Fruit fly (Drosophila melanogaster) S2 (cell line): Measurements from ENCODE around the gene CG33061.

Experiments
- CG8478 ChIP-seq: fragments of >200 bp; optimal IDR thresholded peaks from 2 replicates; lab custom pipeline; 2018
- CTCF ChIP-seq, 2 experiments: fragments of >200 bp; optimal IDR thresholded peaks; 2 replicates each; lab custom pipeline; 2018

The CG33061 gene

DNA sequence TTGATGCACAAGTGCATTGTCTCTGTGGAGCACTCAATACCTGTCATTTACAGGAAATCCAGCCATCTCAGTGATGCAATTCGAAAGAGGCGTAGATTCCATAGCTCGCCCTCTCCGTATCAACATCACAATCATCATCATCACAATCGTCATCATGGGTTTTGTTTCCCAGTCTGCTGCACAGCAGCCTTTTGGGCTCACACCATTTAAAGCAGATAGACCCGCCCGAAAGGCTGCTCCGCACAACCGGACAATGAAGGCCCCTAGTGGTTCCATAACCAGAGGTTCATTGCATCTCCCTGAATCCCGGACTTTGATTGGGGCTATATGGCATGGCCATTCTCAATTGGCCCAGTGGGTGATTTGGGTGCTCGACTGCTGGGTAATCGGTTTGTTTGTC lies 5.3 kb downstream of the CG33061 start:
- TF ChIP-seq CG8478 (lab: Kevin White, UChicago) (no peak), CTCF (optimal IDR thresholded peaks at IDR 0.05; lab: Kevin White, UChicago) (no peak)

DNA sequence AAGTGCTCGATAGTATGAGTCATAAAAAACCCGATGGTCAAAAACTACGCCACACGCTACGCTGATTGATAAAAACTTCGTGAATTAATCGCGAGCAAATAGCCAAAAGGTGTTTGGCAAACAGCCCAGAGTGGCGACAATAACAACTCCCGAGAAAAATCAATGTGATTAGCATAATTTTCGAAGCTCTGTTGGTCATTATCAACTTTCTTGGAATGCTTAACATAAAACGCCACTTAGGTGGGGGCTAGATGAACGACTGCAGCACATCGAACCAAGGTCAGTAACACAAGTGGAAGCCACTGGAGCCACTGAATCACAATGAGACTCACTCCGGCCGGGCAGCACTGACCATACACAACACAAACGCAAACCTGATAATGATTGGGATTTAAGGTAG lies 8.1 kb downstream of the CG33061 start:
- TF ChIP-seq CG8478 (lab: Kevin White, UChicago) (no peak), CTCF (optimal IDR thresholded peaks at IDR 0.05; lab: Kevin White, UChicago) (no peak)

DNA sequence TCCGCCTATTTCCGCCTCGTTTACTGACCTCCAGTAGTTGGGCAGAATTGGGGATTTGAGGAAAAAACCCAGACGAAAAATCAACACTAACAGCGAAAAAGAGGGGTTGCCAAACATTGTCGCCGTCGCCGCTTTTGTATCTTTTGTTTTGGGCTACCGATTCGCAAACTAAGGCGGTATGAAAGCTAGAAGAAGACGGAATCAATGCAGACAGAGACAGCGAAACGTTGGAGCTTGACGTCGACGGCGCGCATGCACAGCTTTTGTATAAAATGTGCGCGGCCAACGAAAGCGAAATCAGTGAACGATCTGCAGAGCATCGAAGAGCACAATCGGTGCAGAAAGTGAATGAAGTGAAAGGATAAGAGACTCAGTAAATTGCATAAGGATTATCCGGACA lies 9.1 kb downstream of the CG33061 start, which contains the start of gene CG4998:
CG4998 (plus strand) TSS at position 301 of the 400 bp plus-strand sequence.
- no peak for TF ChIP-seq CTCF (optimal IDR thresholded peaks at IDR 0.05; lab: Kevin White, UChicago)
- no peak for TF ChIP-seq CG8478 (lab: Kevin White, UChicago)

DNA sequence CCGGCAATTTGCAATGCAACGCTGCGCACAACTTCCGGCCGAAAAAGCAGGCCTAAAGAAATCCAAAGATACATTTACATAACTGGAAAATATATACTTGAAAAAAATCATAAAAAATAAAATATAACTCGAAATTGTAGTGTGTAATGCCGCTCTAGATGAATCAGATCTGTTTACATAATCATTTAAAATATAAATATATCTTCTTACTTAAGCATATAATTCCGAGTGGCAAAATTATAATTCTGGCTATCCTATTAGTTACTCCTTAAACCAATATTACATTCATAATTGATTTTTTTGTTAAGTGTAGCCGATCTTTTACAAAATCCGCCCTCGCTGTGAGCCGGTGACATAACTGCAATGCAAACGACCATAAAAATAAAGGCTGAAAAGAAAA lies 9.9 kb downstream of the CG33061 start:
- TF ChIP-seq CTCF (optimal IDR thresholded peaks at IDR 0.05; lab: Kevin White, UChicago) (no peak), CG8478 (lab: Kevin White, UChicago) (no peak)

DNA sequence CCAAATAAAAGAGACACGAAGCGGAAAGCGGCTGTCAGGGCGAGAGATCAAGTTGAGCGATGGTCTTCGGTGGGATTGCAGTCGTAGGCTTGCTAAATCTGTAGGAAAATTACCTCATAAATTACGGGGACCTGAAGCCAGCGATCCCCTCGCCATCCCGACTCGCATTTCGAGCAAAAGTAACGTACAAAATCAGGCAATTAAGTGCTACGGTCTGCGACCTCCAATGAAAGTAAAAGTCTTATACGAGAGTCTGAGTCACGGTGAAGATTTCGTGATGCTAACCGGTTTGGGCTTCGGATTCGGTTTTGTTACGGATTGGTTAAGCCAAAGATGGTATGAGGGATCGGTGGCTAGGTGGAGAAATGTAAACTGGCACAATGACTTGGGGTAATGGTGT lies 10.3 kb downstream of the CG33061 start:
- TF ChIP-seq CTCF (optimal IDR thresholded peaks at IDR 0.05; lab: Kevin White, UChicago) (no peak), CG8478 (lab: Kevin White, UChicago) (no peak)

DNA sequence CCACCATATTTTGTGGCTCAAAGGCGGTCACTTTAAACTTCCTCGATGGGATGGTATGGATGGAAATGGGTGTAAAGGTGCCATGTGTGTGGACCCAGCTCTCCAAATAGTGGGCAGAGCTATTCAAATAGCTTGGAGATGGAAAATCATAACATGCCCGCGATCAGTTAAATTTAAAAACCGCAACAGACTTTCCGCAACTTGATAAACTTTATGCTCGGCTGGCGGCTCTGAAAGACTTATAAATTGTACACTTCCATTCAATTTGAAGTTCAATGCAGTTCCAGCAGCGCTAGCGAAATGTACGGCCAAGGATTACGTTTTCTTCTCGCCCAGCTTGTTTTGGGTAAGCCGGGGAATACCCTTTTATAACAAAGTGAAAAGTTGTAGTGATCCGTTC lies 16.4 kb downstream of the CG33061 start, which contains the start of gene CG33257:
CG33257 (plus strand) TSS at position 301 of the 400 bp plus-strand sequence.
- TF ChIP-seq CTCF (optimal IDR thresholded peaks at IDR 0.05; lab: Kevin White, UChicago): no peak
- TF ChIP-seq CG8478 (lab: Kevin White, UChicago): no peak

DNA sequence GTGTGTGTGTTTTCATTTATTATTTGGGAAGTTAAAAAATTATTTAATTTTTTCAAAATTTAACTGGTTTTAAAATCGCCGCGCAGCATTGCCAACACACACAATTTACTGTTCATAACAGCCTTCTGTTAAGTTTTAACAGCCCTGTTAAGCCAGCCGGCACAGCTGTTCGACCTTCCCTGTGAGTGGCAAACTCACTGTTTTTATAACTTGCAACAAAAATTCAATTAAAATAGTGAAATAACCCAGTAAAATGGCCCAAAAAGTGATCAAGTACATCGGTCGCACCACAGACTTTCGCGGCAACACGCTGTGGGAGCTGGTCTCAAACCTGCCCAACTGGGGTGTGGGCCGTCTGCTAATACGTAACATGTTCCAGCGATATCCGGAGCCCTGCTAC lies 18.3 kb downstream of the CG33061 start, which contains the start of gene mRpS34:
mRpS34 (plus strand) TSS at position 161 of the 400 bp plus-strand sequence.
- TF ChIP-seq CTCF (optimal IDR thresholded peaks at IDR 0.05; lab: Kevin White, UChicago) (no peak), CG8478 (lab: Kevin White, UChicago) (no peak)

DNA sequence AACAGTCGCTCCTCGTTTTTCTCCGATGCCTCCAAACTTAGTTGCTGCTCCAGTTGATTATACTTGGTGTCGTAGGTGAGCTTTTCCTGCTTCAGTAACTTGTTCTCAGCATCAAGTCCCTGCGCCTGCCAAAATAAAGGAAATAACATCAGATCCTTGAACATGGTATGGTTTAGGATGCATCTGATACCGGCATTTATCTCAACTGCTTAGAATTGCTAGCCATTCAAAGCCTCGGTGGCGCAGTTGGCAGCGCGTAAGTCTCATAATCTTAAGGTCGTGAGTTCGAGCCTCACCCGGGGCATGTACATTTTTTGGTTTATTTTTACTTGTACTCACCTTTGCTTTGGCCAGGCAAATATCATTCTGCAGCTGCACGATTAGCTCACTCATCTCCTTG lies 20.1 kb downstream of the CG33061 start:
- TF ChIP-seq CG8478 (lab: Kevin White, UChicago): no peak
- TF ChIP-seq CTCF (optimal IDR thresholded peaks at IDR 0.05; lab: Kevin White, UChicago): no peak

DNA sequence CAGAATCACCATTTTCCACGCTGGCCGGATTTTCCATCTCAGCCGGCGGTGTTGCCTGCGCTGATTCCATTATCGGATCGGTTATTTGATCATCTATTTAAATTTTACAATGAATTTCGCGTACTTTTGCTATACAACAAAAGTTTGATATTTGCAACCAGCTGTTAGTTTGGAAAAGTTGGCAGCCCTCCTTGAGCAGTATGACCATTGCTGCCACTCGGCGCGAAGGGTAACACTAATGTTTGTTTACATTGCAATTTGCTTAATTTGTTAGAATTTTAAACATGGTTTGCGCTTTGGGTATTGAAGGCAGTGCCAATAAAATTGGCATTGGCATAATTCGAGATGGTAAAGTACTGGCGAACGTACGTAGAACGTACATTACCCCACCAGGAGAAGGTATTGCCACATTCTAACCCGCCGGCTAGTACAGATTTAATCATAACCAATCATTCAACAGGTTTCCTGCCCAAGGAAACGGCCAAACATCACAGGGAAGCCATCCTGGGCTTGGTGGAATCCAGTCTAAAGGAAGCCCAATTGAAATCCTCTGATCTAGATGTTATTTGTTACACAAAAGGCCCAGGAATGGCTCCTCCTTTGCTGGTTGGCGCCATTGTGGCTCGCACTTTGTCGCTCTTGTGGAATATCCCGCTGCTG lies 22.3 kb downstream of the CG33061 start, which contains the start of the genes Golgin104 and Tcs3:
Golgin104 (minus strand) TSS at position 182 of the 660 bp plus-strand sequence.
Tcs3 (plus strand) TSS at position 222 of the 660 bp plus-strand sequence.
- TF ChIP-seq CTCF (optimal IDR thresholded peaks at IDR 0.05; lab: Kevin White, UChicago) (no peak), CG8478 (lab: Kevin White, UChicago) (no peak)

DNA sequence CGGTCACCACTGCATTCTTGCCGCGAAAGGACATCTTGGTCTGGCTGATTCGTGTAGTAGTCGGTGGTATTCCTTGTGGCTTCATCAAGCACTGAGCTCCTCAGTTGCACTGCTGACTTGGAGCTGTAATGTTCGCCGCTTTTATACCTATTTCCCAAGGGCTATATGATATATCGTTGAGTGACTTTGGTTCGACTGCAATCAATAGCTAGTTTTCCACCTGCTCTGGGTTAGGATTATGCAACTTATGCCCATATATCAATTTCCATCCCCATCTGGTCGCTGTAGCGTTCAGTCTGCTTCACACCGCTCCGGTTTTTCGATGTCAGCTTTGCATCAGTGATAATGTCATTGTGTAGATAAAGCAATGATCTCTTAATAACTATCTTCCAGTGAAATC lies 24.6 kb downstream of the CG33061 start, which contains the start of gene Pdh:
Pdh (minus strand) TSS at position 101 of the 400 bp plus-strand sequence.
- TF ChIP-seq CTCF (optimal IDR thresholded peaks at IDR 0.05; lab: Kevin White, UChicago) (no peak), CG8478 (lab: Kevin White, UChicago) (no peak)

DNA sequence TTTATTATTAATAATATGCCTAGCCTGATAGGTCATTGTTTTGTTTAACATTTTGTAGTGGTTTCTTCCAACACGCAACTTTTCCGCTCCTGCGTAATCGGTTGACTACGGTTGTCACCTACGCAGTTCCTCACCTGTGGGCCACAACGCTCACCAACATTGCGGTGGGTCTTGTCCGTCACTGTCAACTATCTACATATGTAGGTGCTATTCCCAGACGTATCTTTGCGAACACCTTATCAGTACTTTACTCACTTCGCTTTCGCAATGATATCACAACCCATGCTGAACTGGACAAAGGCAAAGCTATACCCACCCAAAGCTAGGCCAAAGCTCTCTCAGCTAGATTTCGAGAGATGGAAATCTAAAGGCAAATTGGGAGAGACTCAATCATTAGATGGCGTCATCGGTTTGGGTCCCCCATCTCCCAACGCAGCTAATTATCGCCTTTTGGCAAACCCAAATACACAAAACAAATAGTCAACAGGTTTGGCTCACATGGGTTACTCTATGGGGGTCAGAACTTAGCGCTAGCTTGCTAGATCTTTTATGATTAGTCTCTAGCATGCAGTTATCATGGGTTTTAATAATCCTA lies 26.7 kb downstream of the CG33061 start:
- TF ChIP-seq CG8478 (lab: Kevin White, UChicago): no peak

DNA sequence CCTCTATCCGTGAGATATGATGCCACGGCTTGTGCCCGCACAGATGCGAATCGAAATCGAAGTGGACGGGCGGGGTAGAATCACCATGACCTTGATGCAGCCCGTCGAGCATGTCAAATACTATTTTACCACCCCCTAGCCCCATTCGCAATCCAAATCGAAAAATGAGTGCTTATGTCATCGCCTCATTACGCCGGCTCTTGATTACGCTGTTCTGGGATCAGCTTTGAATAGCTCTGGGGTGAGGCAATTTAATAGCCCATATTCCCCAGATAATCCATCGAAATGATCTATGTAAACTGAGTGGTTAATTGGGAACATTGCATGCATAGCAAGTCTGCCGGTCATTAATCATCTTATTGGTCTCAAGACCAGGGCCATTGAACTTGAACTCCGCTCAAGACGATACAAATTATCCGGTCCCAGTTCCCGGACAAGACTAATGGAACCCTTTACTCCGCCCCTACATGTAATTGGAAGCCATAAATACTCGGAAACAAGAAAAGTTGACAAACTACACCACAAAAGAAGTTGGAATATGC lies 27.7 kb downstream of the CG33061 start:
- no peak for TF ChIP-seq CTCF (optimal IDR thresholded peaks at IDR 0.05; lab: Kevin White, UChicago)
- no peak for TF ChIP-seq CG8478 (lab: Kevin White, UChicago)

DNA sequence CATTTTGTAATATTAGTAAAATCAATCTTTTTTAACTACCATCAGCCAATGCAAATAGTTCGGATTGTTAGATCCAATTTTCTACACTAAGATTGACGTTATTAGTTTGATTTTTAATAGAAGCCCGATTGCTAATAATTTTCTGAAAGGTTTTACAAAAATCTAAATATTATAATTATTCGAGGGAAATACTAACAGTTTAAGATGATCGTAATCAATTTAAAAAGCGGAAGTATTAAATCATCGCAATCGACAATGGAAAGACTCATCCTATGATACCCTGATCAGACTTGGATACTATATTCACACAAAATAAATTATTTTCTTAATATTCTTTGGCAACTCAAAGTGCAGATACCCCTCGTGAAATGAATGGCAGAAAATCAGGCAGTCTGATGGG lies 28.3 kb downstream of the CG33061 start:
- TF ChIP-seq CTCF (optimal IDR thresholded peaks at IDR 0.05; lab: Kevin White, UChicago): no peak
- no peak for TF ChIP-seq CG8478 (lab: Kevin White, UChicago)

DNA sequence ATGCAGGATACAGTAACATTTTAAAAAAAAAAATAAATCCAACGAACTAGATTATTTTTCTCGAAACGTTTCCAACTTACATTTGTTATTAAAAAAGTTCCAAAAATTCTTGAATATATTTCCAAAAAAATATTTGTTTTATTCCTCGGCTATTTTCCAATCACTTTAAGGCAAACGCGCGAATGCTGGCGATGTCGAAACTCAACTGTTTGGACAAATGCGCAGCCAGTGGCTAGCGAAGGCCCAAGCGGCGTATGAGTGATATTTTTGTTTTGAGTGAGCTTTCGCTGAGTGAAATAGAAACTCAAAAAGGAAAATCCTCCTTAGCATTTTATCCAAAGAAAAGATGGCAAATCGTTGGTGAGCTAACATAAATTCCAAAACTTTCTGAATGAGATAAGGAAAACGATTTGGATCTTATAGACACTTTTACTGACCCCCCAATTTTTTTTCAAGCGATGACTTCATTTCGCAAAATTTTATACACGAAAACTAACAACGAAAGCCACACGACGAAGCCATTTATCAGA lies 29.7 kb downstream of the CG33061 start, which contains the start of gene ringer:
ringer (minus strand) TSS at position 210 of the 530 bp plus-strand sequence.
- TF ChIP-seq CG8478 (lab: Kevin White, UChicago) (no peak), CTCF (optimal IDR thresholded peaks at IDR 0.05; lab: Kevin White, UChicago) (no peak)

DNA sequence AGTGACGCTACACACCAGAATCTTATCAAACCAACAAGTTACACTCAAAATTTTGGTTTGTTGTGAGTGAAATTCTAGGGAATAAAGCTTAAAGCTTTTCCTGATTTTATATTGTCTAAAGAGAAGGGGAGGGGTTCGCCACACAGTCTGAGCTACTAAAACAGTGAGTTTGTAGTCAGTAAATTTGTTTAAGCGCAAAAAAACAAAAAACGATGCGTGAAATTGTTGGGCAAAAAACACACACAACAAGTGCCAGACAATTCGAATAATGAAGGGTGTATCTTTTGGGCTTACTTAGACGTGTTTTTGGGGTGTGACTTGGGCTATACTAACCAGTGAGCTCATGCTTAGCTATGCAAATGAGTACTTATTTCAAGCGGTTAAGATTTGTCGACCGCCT lies 30.2 kb downstream of the CG33061 start:
- TF ChIP-seq CG8478 (lab: Kevin White, UChicago) (no peak), CTCF (optimal IDR thresholded peaks at IDR 0.05; lab: Kevin White, UChicago) (no peak)
